Fruit fly (Drosophila melanogaster): ENCODE measurements around the gene RpS19b.

dm6 chr3R:23902557-23902956 lies 30.8 kb downstream of the RpS19b start:
- TF ChIP-seq CG17806 (tag; optimal IDR thresholded peaks at IDR 0.05) (no peak), Pif1B (GFP tag; optimal IDR thresholded peaks at IDR 0.05) (no peak), gl (tag; optimal IDR thresholded peaks at IDR 0.05) (no peak), Pif1A (GFP tag; optimal IDR thresholded peaks at IDR 0.05) (no peak), fd96Ca (GFP tag; IDR thresholded peaks at IDR 0.05) (no peak), EcR (GFP tag; optimal IDR thresholded peaks at IDR 0.05) (no peak), CG4496 (GFP tag; IDR thresholded peaks at IDR 0.05) (no peak)
